Worm (Caenorhabditis elegans): Measurements from ENCODE around the gene oig-8.

DNA sequence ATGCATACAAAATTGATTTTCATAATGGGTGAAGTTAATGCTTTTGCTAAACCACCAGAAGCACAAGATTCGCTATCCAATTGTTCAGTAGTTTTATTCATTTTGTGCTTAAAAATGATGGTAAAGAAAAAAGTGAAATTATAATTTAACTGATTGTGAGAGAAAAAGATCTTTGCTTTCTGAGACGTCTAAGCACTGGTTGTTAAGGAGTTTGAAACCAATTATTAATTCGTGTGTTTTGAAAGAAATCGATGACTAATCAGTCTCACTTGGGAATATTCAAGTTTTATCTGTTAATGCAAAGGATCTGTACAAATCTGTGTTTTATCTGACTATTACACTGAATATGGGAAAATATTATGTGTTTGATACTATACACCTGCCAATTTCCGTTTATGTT is 2.8 kb upstream of the oig-8 start, which contains the start of gene sra-26:
- TF ChIP-seq ZK546.5 (tag; optimal IDR thresholded peaks at IDR 0.05) = no peak
- TF ChIP-seq nhr-237 (tag; optimal IDR thresholded peaks at IDR 0.05) = no peak
- no peak for TF ChIP-seq skn-1 (tag; optimal IDR thresholded peaks at IDR 0.05)
- TF ChIP-seq nhr-77 (tag; optimal IDR thresholded peaks at IDR 0.05) = no peak
- no peak for TF ChIP-seq aly-2 (tag; optimal IDR thresholded peaks at IDR 0.05)
- TF ChIP-seq ama-1 (optimal IDR thresholded peaks at IDR 0.05) = no peak
- no peak for TF ChIP-seq ceh-82 (tag; optimal IDR thresholded peaks at IDR 0.05)
- no peak for TF ChIP-seq nhr-11 (tag; optimal IDR thresholded peaks at IDR 0.05)
